Fruit fly (Drosophila melanogaster): ENCODE results near the gene CG5877.

Gene CG5877

DNA sequence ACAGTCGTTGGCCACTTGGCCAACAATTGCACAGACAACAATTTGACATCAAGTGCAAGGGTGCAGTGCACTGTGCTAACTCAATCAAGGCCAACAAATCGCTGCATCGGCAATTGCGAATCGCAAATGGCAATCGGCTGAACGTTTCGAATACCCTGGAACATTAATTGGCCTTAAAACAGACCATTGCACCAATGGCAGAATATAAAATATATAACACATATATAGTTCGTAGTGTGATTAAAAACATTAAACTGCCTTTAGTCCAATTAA is 20.0 kb downstream of the CG5877 start:
- no peak for TF ChIP-seq CG34367 (tag; optimal IDR thresholded peaks at IDR 0.05)
- no peak for TF ChIP-seq rn (GFP tag; IDR thresholded peaks at IDR 0.05)
- TF ChIP-seq EcR (GFP tag; optimal IDR thresholded peaks at IDR 0.05) = peak; percentile 70

DNA sequence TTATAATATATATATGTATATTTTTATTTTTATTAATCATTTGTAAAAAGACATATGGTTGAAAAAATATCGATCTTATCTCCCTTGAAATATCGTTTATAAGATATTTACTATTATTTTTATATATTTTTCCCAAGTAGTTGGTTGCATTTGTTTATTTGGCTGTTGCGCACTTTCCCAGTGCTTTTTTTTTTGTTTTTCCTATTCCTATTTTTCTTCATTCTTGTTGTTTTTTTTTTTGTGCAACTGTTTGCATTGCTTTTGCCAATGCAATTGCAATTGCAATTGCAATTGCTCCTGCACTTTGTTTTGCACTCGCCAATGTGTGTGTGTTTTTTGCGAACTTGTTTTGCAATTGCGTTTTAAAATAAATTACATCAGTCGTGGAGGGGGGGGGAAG is 20.6 kb downstream of the CG5877 start:
- TF ChIP-seq Ets98B (GFP tag; IDR thresholded peaks at IDR 0.05) (peak; percentile 75), rn (GFP tag; IDR thresholded peaks at IDR 0.05) (0 out of 2 replicates have a peak, but pooled peaks have one; percentile 21), CG12605 (GFP tag; IDR thresholded peaks at IDR 0.05) (peak; percentile 94), CG32121 (GFP tag; IDR thresholded peaks at IDR 0.05) (peak; percentile 37; the same call in 1 of the 2 replicates), CG13204 (GFP tag; optimal IDR thresholded peaks at IDR 0.05) (no peak), CG14655 (GFP tag; optimal IDR thresholded peaks at IDR 0.05) (peak; percentile 45), Pif1B (GFP tag; optimal IDR thresholded peaks at IDR 0.05) (no peak), CG15710 (tag; optimal IDR thresholded peaks at IDR 0.05) (no peak), CG8301 (tag; optimal IDR thresholded peaks at IDR 0.05) (no peak), CG4496 (GFP tag; IDR thresholded peaks at IDR 0.05) (peak; percentile 90)

DNA sequence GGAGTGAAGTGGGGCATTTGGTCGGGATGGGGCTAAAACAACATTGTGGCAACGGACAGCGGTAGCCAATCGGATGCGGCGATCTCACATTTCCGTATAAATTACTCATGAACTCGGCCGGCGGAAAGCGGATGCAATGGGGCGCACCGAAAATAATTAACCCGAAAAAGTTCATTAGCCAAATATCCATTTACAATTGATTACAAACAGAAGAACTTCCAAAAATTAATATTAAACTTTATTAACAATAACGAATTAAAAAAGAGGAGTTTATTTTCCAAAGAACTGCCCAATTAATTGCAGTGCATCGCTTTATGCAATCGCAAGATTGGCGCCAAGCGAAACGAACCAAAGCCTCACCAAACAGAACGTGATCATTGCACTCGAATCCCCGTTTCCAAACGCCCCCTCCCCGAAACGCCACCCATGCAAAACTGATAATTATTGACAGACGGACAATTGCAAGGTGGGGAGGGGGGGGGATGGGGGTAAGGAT is 21.0 kb downstream of the CG5877 start:
- TF ChIP-seq CG12605 (GFP tag; IDR thresholded peaks at IDR 0.05) = 0 out of 2 replicates have a peak, but pooled peaks have one; percentile 14
- no peak for TF ChIP-seq CG9948 (tag; optimal IDR thresholded peaks at IDR 0.05)
- no peak for TF ChIP-seq Pif1B (GFP tag; optimal IDR thresholded peaks at IDR 0.05)
- TF ChIP-seq Ets98B (GFP tag; IDR thresholded peaks at IDR 0.05) = peak; percentile 25; the same call in 1 of the 2 replicates
- TF ChIP-seq EcR (GFP tag; optimal IDR thresholded peaks at IDR 0.05) = peak; percentile 33
- TF ChIP-seq CG34367 (tag; optimal IDR thresholded peaks at IDR 0.05) = no peak
- TF ChIP-seq Snoo (tag; optimal IDR thresholded peaks at IDR 0.05) = no peak
- peak; percentile 58; the same call in 1 of the 3 replicates for TF ChIP-seq fd96Ca (GFP tag; IDR thresholded peaks at IDR 0.05)
- TF ChIP-seq CG13204 (GFP tag; optimal IDR thresholded peaks at IDR 0.05) = no peak
- peak; percentile 18 for TF ChIP-seq CG8301 (tag; optimal IDR thresholded peaks at IDR 0.05)
- no peak for TF ChIP-seq CG10348 (GFP tag; IDR thresholded peaks at IDR 0.05)
- peak; percentile 26 for TF ChIP-seq CG8159 (tag; optimal IDR thresholded peaks at IDR 0.05)
- TF ChIP-seq CG32121 (GFP tag; IDR thresholded peaks at IDR 0.05) = no peak; the same call in 1 of the 2 replicates
- no peak for TF ChIP-seq rn (GFP tag; IDR thresholded peaks at IDR 0.05)
- peak; percentile 54; the same call in 1 of the 3 replicates for TF ChIP-seq CG4496 (GFP tag; IDR thresholded peaks at IDR 0.05)
- peak; percentile 28 for TF ChIP-seq CG15710 (tag; optimal IDR thresholded peaks at IDR 0.05)
- peak; percentile 44 for TF ChIP-seq CG14655 (GFP tag; optimal IDR thresholded peaks at IDR 0.05)
- no peak for TF ChIP-seq D1 (tag; optimal IDR thresholded peaks at IDR 0.05)
- peak; percentile 17 for TF ChIP-seq CG17806 (tag; optimal IDR thresholded peaks at IDR 0.05)
- TF ChIP-seq gl (tag; optimal IDR thresholded peaks at IDR 0.05) = no peak

DNA sequence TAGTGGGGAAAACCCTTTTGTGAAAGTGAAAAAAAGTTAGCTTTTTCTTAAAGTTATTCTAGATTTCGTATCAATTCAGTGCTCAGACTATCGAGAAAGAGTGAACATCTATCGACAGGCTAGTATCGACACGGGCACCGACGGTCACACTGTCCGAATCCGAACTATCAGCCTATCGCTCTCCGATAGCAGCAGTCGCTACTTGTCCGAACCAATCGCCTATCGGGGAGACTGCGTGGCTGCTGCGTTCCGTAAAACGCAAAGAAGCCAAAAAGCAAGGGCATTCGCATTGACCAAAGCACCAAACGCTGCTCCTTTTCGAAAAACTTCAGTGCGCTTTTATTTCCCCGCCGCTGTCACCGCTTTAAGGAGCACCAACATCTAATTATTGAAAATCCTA is 26.5 kb downstream of the CG5877 start, which contains the start of gene Top1:
Top1 (plus strand) TSS at position 190 of the 400 bp plus-strand sequence.
- TF ChIP-seq CG12605 (GFP tag; IDR thresholded peaks at IDR 0.05) (peak; percentile 32; the same call in 1 of the 2 replicates), EcR (GFP tag; optimal IDR thresholded peaks at IDR 0.05) (no peak), CG34367 (tag; optimal IDR thresholded peaks at IDR 0.05) (no peak), fd96Ca (GFP tag; IDR thresholded peaks at IDR 0.05) (no peak), CG8301 (tag; optimal IDR thresholded peaks at IDR 0.05) (no peak), CG4496 (GFP tag; IDR thresholded peaks at IDR 0.05) (0 out of 3 replicates have a peak, but pooled peaks have one; percentile 15), Ets98B (GFP tag; IDR thresholded peaks at IDR 0.05) (peak; percentile 23; the same call in 1 of the 2 replicates)

DNA sequence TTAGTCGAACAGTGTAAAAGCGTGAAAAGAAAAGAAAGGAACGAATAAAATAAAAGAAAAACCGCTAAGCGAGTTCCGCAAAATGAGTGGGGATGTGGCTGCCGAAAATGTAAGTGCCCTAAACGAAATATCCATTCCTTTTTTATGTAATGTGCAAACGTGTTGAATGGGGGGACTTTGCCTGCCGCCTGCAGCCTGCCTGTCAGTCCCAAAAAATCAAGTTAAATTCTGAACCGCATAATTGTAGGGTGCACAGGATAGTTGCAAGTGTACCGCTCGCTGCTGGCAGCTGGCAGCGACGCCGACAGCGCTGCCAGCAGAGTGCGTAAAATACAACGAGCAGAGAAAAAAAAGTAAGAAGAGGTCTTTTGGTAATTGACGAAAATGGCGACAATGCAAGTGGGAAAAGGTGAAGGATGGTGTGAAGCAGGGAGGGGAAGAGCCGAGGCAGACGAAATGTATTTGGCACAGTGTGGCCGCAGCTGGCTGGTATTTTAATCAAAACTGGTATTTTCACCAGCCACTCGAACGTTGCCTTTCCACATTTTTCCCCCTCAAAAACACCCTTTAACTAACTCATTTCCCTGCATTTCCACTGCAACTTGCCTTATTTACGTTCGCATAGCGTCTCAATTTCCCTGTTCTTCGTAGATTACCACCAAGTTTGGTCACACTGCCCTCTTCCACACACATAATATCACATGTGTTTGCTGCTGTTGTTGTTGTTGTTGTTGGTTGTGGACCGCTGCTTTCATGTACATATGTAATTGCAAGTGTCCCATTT is 27.1 kb downstream of the CG5877 start:
- TF ChIP-seq CG12605 (GFP tag; IDR thresholded peaks at IDR 0.05) = no peak
- TF ChIP-seq CG15710 (tag; optimal IDR thresholded peaks at IDR 0.05) = no peak
- TF ChIP-seq CG14655 (GFP tag; optimal IDR thresholded peaks at IDR 0.05) = no peak
- TF ChIP-seq rn (GFP tag; IDR thresholded peaks at IDR 0.05) = no peak
- TF ChIP-seq CG4496 (GFP tag; IDR thresholded peaks at IDR 0.05) = 0 out of 3 replicates have a peak, but pooled peaks have one; percentile 17
- TF ChIP-seq CG32121 (GFP tag; IDR thresholded peaks at IDR 0.05) = 0 out of 2 replicates have a peak, but pooled peaks have one; percentile 23
- no peak for TF ChIP-seq gl (tag; optimal IDR thresholded peaks at IDR 0.05)
- no peak for TF ChIP-seq CG10348 (GFP tag; IDR thresholded peaks at IDR 0.05)
- no peak for TF ChIP-seq CG8159 (tag; optimal IDR thresholded peaks at IDR 0.05)

DNA sequence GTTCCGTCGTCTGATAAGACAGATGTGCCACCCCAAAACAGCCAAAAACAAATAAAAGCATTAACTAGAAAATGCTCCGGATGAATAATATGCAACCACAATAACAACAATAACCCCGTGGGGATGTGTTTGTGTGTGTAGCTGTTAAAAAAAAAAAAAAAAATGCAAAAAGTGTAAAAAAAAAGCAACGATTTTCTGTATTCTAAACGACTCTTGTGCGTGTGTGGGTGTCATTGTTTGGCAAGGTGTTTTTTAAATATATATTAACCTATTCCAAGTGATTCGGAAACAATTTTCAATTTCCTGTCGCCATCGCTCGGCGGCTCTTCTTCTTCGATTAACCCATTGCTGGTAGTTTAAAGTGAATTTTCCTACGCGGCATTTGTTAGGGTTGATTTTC is 27.7 kb downstream of the CG5877 start:
- TF ChIP-seq Pif1B (GFP tag; optimal IDR thresholded peaks at IDR 0.05) (peak; percentile 57), CG14655 (GFP tag; optimal IDR thresholded peaks at IDR 0.05) (peak; percentile 46), CG8301 (tag; optimal IDR thresholded peaks at IDR 0.05) (no peak), CG9948 (tag; optimal IDR thresholded peaks at IDR 0.05) (peak; percentile 16), Snoo (tag; optimal IDR thresholded peaks at IDR 0.05) (no peak), CG34367 (tag; optimal IDR thresholded peaks at IDR 0.05) (peak; percentile 43), CG17806 (tag; optimal IDR thresholded peaks at IDR 0.05) (peak; percentile 20), CG4496 (GFP tag; IDR thresholded peaks at IDR 0.05) (peak; percentile 75), CG10348 (GFP tag; IDR thresholded peaks at IDR 0.05) (no peak), CG8159 (tag; optimal IDR thresholded peaks at IDR 0.05) (peak; percentile 42), fd96Ca (GFP tag; IDR thresholded peaks at IDR 0.05) (0 out of 3 replicates have a peak, but pooled peaks have one; percentile 42), Ets98B (GFP tag; IDR thresholded peaks at IDR 0.05) (no peak; the same call in 1 of the 2 replicates), gl (tag; optimal IDR thresholded peaks at IDR 0.05) (peak; percentile 44), Pif1A (GFP tag; optimal IDR thresholded peaks at IDR 0.05) (peak; percentile 63), CG13204 (GFP tag; optimal IDR thresholded peaks at IDR 0.05) (peak; percentile 50), CG12605 (GFP tag; IDR thresholded peaks at IDR 0.05) (peak; percentile 47; the same call in 1 of the 2 replicates), CG32121 (GFP tag; IDR thresholded peaks at IDR 0.05) (peak; percentile 43; the same call in 1 of the 2 replicates), CG15710 (tag; optimal IDR thresholded peaks at IDR 0.05) (peak; percentile 43), EcR (GFP tag; optimal IDR thresholded peaks at IDR 0.05) (no peak), rn (GFP tag; IDR thresholded peaks at IDR 0.05) (no peak), D1 (tag; optimal IDR thresholded peaks at IDR 0.05) (no peak)

All from whole organism, pupa.